Fruit fly (Drosophila melanogaster) whole organism, embryonic: ENCODE data around the gene Pex5.

ENCODE experiments used
- BEAF-32 ChIP-seq: fragments of 200-800 bp; sonication (Bioruptor generic); optimal IDR thresholded peaks from 3 replicates; lab custom pipeline; 2017; ENCODE audit warnings: missing biosample characterization, missing genetic modification characterization, mild to moderate bottlenecking, moderate library complexity, missing genetic modification reagents
- Bgb ChIP-seq: fragments of 200-800 bp; sonication (Bioruptor generic); IDR thresholded peaks from 2 replicates; pipeline ENCODE4 v1.3.6; 2022; ENCODE audit warnings: missing biosample characterization, missing genetic modification characterization; ENCODE audit not compliant: partially characterized antibody
- CG10366 ChIP-seq: fragments of 200-800 bp; sonication (Bioruptor generic); IDR thresholded peaks from 2 replicates; pipeline ENCODE4 v1.3.6; 2022; ENCODE audit warnings: missing biosample characterization, missing genetic modification characterization
- CG10431 ChIP-seq: fragments of 200-800 bp; sonication (Bioruptor generic); optimal IDR thresholded peaks from 3 replicates; lab custom pipeline; 2018; ENCODE audit warnings: missing biosample characterization, mild to moderate bottlenecking, missing genetic modification characterization
- CG10979 ChIP-seq: fragments of 200-800 bp; sonication (Bioruptor generic); optimal IDR thresholded peaks from 2 replicates; lab custom pipeline; 2018; ENCODE audit warnings: missing biosample characterization, mild to moderate bottlenecking, missing genetic modification characterization, moderate library complexity
- CG11696 ChIP-seq: fragments of 200-800 bp; sonication (Bioruptor generic); IDR thresholded peaks from 2 replicates; pipeline ENCODE4 v1.3.6; 2022; ENCODE audit warnings: missing biosample characterization, missing genetic modification characterization
- CG12071 ChIP-seq: fragments of 200-800 bp; sonication (Bioruptor generic); optimal IDR thresholded peaks from 3 replicates; lab custom pipeline; 2018; ENCODE audit warnings: missing biosample characterization, mild to moderate bottlenecking, missing genetic modification characterization
- CG12219 ChIP-seq: fragments of 200-800 bp; sonication (Bioruptor generic); optimal IDR thresholded peaks from 3 replicates; lab custom pipeline; 2018; ENCODE audit warnings: missing biosample characterization, mild to moderate bottlenecking, missing genetic modification characterization
- CG1233 ChIP-seq: fragments of 200-800 bp; sonication (Bioruptor generic); optimal IDR thresholded peaks from 4 replicates; lab custom pipeline; 2018; ENCODE audit warnings: missing biosample characterization, mild to moderate bottlenecking, missing genetic modification characterization
- CG12659 ChIP-seq: fragments of 200-800 bp; sonication (Bioruptor generic); optimal IDR thresholded peaks from 3 replicates; lab custom pipeline; 2017; ENCODE audit warnings: mild to moderate bottlenecking, missing biosample characterization, missing genetic modification reagents, missing genetic modification characterization
- CG13123 ChIP-seq: fragments of 200-800 bp; sonication (Bioruptor generic); optimal IDR thresholded peaks from 2 replicates; lab custom pipeline; 2016; ENCODE audit warnings: missing biosample characterization, missing genetic modification characterization
- CG13287 ChIP-seq: fragments of 200-800 bp; sonication (Bioruptor generic); IDR thresholded peaks from 2 replicates; pipeline ENCODE4 v1.3.6; 2022; ENCODE audit warnings: missing biosample characterization, missing genetic modification characterization; ENCODE audit not compliant: partially characterized antibody
- CG17912 ChIP-seq: fragments of 200-800 bp; sonication (Bioruptor generic); optimal IDR thresholded peaks from 2 replicates; lab custom pipeline; 2018; ENCODE audit warnings: missing biosample characterization, mild to moderate bottlenecking, missing genetic modification characterization
- CG1832 ChIP-seq: fragments of 200-800 bp; sonication (Bioruptor generic); optimal IDR thresholded peaks from 2 replicates; lab custom pipeline; 2017; ENCODE audit warnings: missing biosample characterization, mild to moderate bottlenecking, missing genetic modification characterization, inconsistent platforms
- CG18619 ChIP-seq: fragments of 200-800 bp; sonication (Bioruptor generic); optimal IDR thresholded peaks from 3 replicates; lab custom pipeline; 2017; ENCODE audit warnings: missing biosample characterization, mild to moderate bottlenecking, missing genetic modification characterization
- CG7963 ChIP-seq: fragments of 200-800 bp; sonication (Bioruptor generic); IDR thresholded peaks from 3 replicates; pipeline ENCODE4 v1.3.6; 2022; ENCODE audit warnings: missing biosample characterization, missing genetic modification characterization; ENCODE audit not compliant: partially characterized antibody
- CG8290 ChIP-seq, 3 experiments: fragments of 200-800 bp; sonication (Bioruptor generic); optimal IDR thresholded peaks; 2 replicates each; lab custom pipeline; 2016 to 2019; ENCODE audit warnings: missing biosample characterization in 3 of 3, missing genetic modification characterization in 3 of 3, mild to moderate bottlenecking in 2 of 3, moderate library complexity in 1 of 3
- CrebB ChIP-seq: fragments of 200-800 bp; sonication (Bioruptor generic); optimal IDR thresholded peaks from 3 replicates; lab custom pipeline; 2018; ENCODE audit warnings: missing biosample characterization, mild to moderate bottlenecking, missing genetic modification characterization
- D19A ChIP-seq: fragments of 200-800 bp; optimal IDR thresholded peaks from 3 replicates; lab custom pipeline; 2019; ENCODE audit warnings: missing biosample characterization, mild to moderate bottlenecking, missing genetic modification characterization, moderate library complexity
- Ets97D ChIP-seq: fragments of 200-800 bp; sonication (Bioruptor generic); optimal IDR thresholded peaks from 3 replicates; lab custom pipeline; 2016; ENCODE audit warnings: missing biosample characterization, missing genetic modification characterization
- Fer1 ChIP-seq: fragments of 200-800 bp; sonication (Bioruptor generic); optimal IDR thresholded peaks from 2 replicates; lab custom pipeline; 2017; ENCODE audit warnings: missing biosample characterization, mild to moderate bottlenecking, missing genetic modification characterization
- Fer2 ChIP-seq: fragments of 200-800 bp; sonication (Bioruptor generic); optimal IDR thresholded peaks from 2 replicates; lab custom pipeline; 2018; ENCODE audit warnings: missing biosample characterization, mild to moderate bottlenecking, missing genetic modification characterization, moderate library complexity
- Lhr ChIP-seq: fragments of 200-800 bp; sonication (Bioruptor generic); optimal IDR thresholded peaks from 3 replicates; lab custom pipeline; 2017; ENCODE audit warnings: mild to moderate bottlenecking, missing biosample characterization, missing genetic modification reagents, missing genetic modification characterization
- Myb ChIP-seq: fragments of 200-800 bp; sonication (Bioruptor generic); optimal IDR thresholded peaks from 2 replicates; lab custom pipeline; 2016; ENCODE audit warnings: missing biosample characterization, missing genetic modification characterization
- NFAT ChIP-seq: fragments of 200-800 bp; sonication (Bioruptor generic); IDR thresholded peaks from 2 replicates; pipeline ENCODE4 v1.3.6; 2022; ENCODE audit warnings: missing biosample characterization, missing genetic modification characterization
- NK7.1 ChIP-seq: fragments of 200-800 bp; sonication (Bioruptor generic); optimal IDR thresholded peaks from 3 replicates; lab custom pipeline; 2016; ENCODE audit warnings: missing biosample characterization, missing genetic modification characterization
- Nf-YC ChIP-seq: fragments of 200-800 bp; optimal IDR thresholded peaks from 3 replicates; lab custom pipeline; 2019; ENCODE audit warnings: missing biosample characterization, mild to moderate bottlenecking, missing genetic modification characterization, moderate library complexity
- Optix ChIP-seq: fragments of 200-800 bp; sonication (Bioruptor generic); IDR thresholded peaks from 3 replicates; pipeline ENCODE4 v1.3.6; 2022; ENCODE audit warnings: missing biosample characterization, missing genetic modification characterization
- aop ChIP-seq: fragments of 200-800 bp; sonication (Bioruptor generic); IDR thresholded peaks from 2 replicates; pipeline ENCODE4 v1.3.6; 2022; ENCODE audit warnings: missing biosample characterization, missing genetic modification characterization
- bbx ChIP-seq: fragments of 200-800 bp; sonication (Bioruptor generic); IDR thresholded peaks from 2 replicates; pipeline ENCODE4 v1.3.6; 2022; ENCODE audit warnings: missing biosample characterization, missing genetic modification characterization; ENCODE audit not compliant: partially characterized antibody
- chm ChIP-seq: fragments of 200-800 bp; sonication (Bioruptor generic); IDR thresholded peaks from 2 replicates; pipeline ENCODE4 v1.3.6; 2022; ENCODE audit warnings: missing biosample characterization, missing genetic modification characterization
- crp ChIP-seq, 2 experiments: fragments of 200-800 bp; sonication (Bioruptor generic); optimal IDR thresholded peaks; 2 replicates in 1 of 2; 3 replicates in 1 of 2; lab custom pipeline; 2017; ENCODE audit warnings: missing biosample characterization in 2 of 2, missing genetic modification characterization in 2 of 2, mild to moderate bottlenecking in 1 of 2, moderate library complexity in 1 of 2
- cwo ChIP-seq: fragments of 200-800 bp; sonication (Bioruptor generic); optimal IDR thresholded peaks from 3 replicates; lab custom pipeline; 2017; ENCODE audit warnings: missing biosample characterization, missing genetic modification characterization, mild to moderate bottlenecking, moderate library complexity, missing genetic modification reagents
- da ChIP-seq: fragments of 200-800 bp; sonication (Bioruptor generic); optimal IDR thresholded peaks from 2 replicates; lab custom pipeline; 2016; ENCODE audit warnings: missing biosample characterization, missing genetic modification characterization
- fd64A ChIP-seq: fragments of 200-800 bp; sonication (Bioruptor generic); optimal IDR thresholded peaks from 3 replicates; lab custom pipeline; 2018; ENCODE audit warnings: missing biosample characterization, mild to moderate bottlenecking, missing genetic modification characterization
- ftz-f1 ChIP-seq: fragments of 200-800 bp; sonication (Bioruptor generic); optimal IDR thresholded peaks from 2 replicates; lab custom pipeline; 2016; ENCODE audit warnings: missing biosample characterization, missing genetic modification characterization
- fu2 ChIP-seq: fragments of 200-800 bp; sonication (Bioruptor generic); optimal IDR thresholded peaks from 2 replicates; lab custom pipeline; 2016; ENCODE audit warnings: missing biosample characterization, missing genetic modification characterization
- gce ChIP-seq: fragments of 200-800 bp; sonication (Bioruptor generic); IDR thresholded peaks from 3 replicates; pipeline ENCODE4 v1.3.6; 2022; ENCODE audit warnings: missing biosample characterization, missing genetic modification characterization
- ken ChIP-seq: fragments of 200-800 bp; sonication (Bioruptor generic); IDR thresholded peaks from 3 replicates; pipeline ENCODE4 v1.3.6; 2022; ENCODE audit warnings: missing biosample characterization, missing genetic modification characterization
- nom ChIP-seq: fragments of 200-800 bp; sonication (Bioruptor generic); optimal IDR thresholded peaks from 2 replicates; lab custom pipeline; 2017; ENCODE audit warnings: missing biosample characterization, missing genetic modification characterization, mild to moderate bottlenecking, moderate library complexity, missing genetic modification reagents
- p53 ChIP-seq: fragments of 200-800 bp; sonication (Bioruptor generic); optimal IDR thresholded peaks from 2 replicates; lab custom pipeline; 2016; ENCODE audit warnings: missing biosample characterization, missing genetic modification characterization
- ranshi ChIP-seq: fragments of 200-800 bp; sonication (Bioruptor generic); IDR thresholded peaks from 2 replicates; pipeline ENCODE4 v1.3.6; 2022; ENCODE audit warnings: missing biosample characterization, missing genetic modification characterization
- scrt ChIP-seq: fragments of 200-800 bp; sonication (Bioruptor generic); optimal IDR thresholded peaks from 2 replicates; lab custom pipeline; 2018; ENCODE audit warnings: missing biosample characterization, mild to moderate bottlenecking, missing genetic modification characterization, moderate library complexity
- sqz ChIP-seq: fragments of 200-800 bp; sonication (Bioruptor generic); optimal IDR thresholded peaks from 3 replicates; lab custom pipeline; 2018; ENCODE audit warnings: missing biosample characterization, mild to moderate bottlenecking, missing genetic modification characterization
- tgo ChIP-seq: fragments of 200-800 bp; sonication (Bioruptor generic); IDR thresholded peaks from 3 replicates; pipeline ENCODE4 v1.3.6; 2022; ENCODE audit warnings: missing biosample characterization, missing genetic modification characterization
- tx ChIP-seq: fragments of 200-800 bp; sonication (Bioruptor generic); optimal IDR thresholded peaks from 2 replicates; lab custom pipeline; 2016; ENCODE audit warnings: missing biosample characterization, missing genetic modification characterization
- zfh1 ChIP-seq: fragments of 200-800 bp; sonication (Bioruptor generic); IDR thresholded peaks from 3 replicates; pipeline ENCODE4 v1.3.6; 2022; ENCODE audit warnings: missing biosample characterization, missing genetic modification characterization

Pex5 gene

dm6 chrX:1877107-1877736 lies 8.4 kb upstream of the Pex5 start, which contains the start of the genes CG14817 and CG14805 (continued):
- TF ChIP-seq CG8290 (GFP tag; optimal IDR thresholded peaks at IDR 0.05; lab: Kevin White, UChicago), result peak; percentile 27
- peak in 1 of 2 experiments; percentile 59 for TF ChIP-seq CG8290 (tag; optimal IDR thresholded peaks at IDR 0.05; lab: Kevin White, UChicago)
- TF ChIP-seq CG17912, result peak; percentile 84
- TF ChIP-seq aop (GFP tag; lab: Robert Waterston, UW), result no peak
- TF ChIP-seq CG1233 (GFP tag; lab: Kevin White, UChicago), result peak; percentile 83
- no peak for TF ChIP-seq tx (GFP tag; lab: Kevin White, UChicago)
- TF ChIP-seq BEAF-32 (GFP tag; lab: Kevin White, UChicago), result peak; percentile 70
- peak; percentile 66; the same call in 2 of the 3 replicates for TF ChIP-seq gce (GFP tag; lab: Robert Waterston, UW)
- peak; percentile 70 for TF ChIP-seq CG13287 (GFP tag; lab: Robert Waterston, UW)
- TF ChIP-seq NK7.1 (GFP tag; lab: Kevin White, UChicago), result peak; percentile 2
- peak; percentile 67 for TF ChIP-seq Nf-YC (tag; lab: Kevin White, UChicago)
- no peak for TF ChIP-seq CG11696
- peak; percentile 85 for TF ChIP-seq chm
- TF ChIP-seq CG1832 (GFP tag; lab: Kevin White, UChicago), result no peak
- TF ChIP-seq CG18619 (GFP tag; lab: Kevin White, UChicago), result peak; percentile 79
- peak; percentile 81 for TF ChIP-seq CG10431 (GFP tag; lab: Kevin White, UChicago)
- TF ChIP-seq Bgb (GFP tag; lab: Robert Waterston, UW), result peak; percentile 60; the same call in 1 of the 2 replicates
- 0 out of 3 replicates have a peak, but pooled peaks have one; percentile 40 for TF ChIP-seq ken (GFP tag; lab: Robert Waterston, UW)
- peak; percentile 90 for TF ChIP-seq CrebB
- peak; percentile 73 for TF ChIP-seq fd64A (GFP tag; lab: Kevin White, UChicago)
- TF ChIP-seq Ets97D (GFP tag; lab: Kevin White, UChicago), result peak; percentile 98
- TF ChIP-seq CG12071, result peak; percentile 83
- peak; percentile 38 for TF ChIP-seq cwo
- TF ChIP-seq Fer2 (tag; lab: Kevin White, UChicago), result peak; percentile 66
- TF ChIP-seq CG10366 (GFP tag; lab: Robert Waterston, UW), result peak; percentile 21; the same call in 1 of the 2 replicates
- peak; percentile 10 for TF ChIP-seq CG13123 (GFP tag; lab: Kevin White, UChicago)
- TF ChIP-seq D19A (tag; lab: Kevin White, UChicago), result peak; percentile 21
- TF ChIP-seq CG7963 (GFP tag; lab: Robert Waterston, UW), result no peak
- peak; percentile 63 for TF ChIP-seq CG10979
- TF ChIP-seq CG12659, result peak; percentile 89
- no peak for TF ChIP-seq da (GFP tag; lab: Kevin White, UChicago)
- TF ChIP-seq scrt (GFP tag; lab: Kevin White, UChicago), result peak; percentile 76
- peak; percentile 50 for TF ChIP-seq Lhr
- TF ChIP-seq ftz-f1 (GFP tag; lab: Kevin White, UChicago), result peak; percentile 31
- peak; percentile 51; the same call in 1 of the 3 replicates for TF ChIP-seq zfh1
- peak; percentile 48; the same call in 1 of the 3 replicates for TF ChIP-seq tgo (GFP tag; lab: Robert Waterston, UW)
- TF ChIP-seq p53 (GFP tag; lab: Kevin White, UChicago), result no peak
- no peak for TF ChIP-seq Myb
- peak; percentile 19; the same call in 1 of the 2 replicates for TF ChIP-seq ranshi
- TF ChIP-seq Fer1 (GFP tag; lab: Kevin White, UChicago), result peak; percentile 93
- TF ChIP-seq crp (GFP tag; optimal IDR thresholded peaks at IDR 0.05; lab: Kevin White, UChicago), result peak in 1 of 2 experiments; percentile 22
- 0 out of 3 replicates have a peak, but pooled peaks have one; percentile 22 for TF ChIP-seq Optix (GFP tag; lab: Robert Waterston, UW)
- peak; percentile 79 for TF ChIP-seq CG12219 (GFP tag; lab: Kevin White, UChicago)
- peak; percentile 13 for TF ChIP-seq fu2 (GFP tag; lab: Kevin White, UChicago)
- TF ChIP-seq nom (GFP tag; lab: Kevin White, UChicago), result peak; percentile 90
- TF ChIP-seq bbx, result peak; percentile 61
- peak; percentile 68; the same call in 1 of the 2 replicates for TF ChIP-seq NFAT (GFP tag; lab: Robert Waterston, UW)
- TF ChIP-seq sqz (GFP tag; lab: Kevin White, UChicago), result peak; percentile 71
